Worm (Caenorhabditis elegans): ENCODE results near the gene lron-12.

DNA sequence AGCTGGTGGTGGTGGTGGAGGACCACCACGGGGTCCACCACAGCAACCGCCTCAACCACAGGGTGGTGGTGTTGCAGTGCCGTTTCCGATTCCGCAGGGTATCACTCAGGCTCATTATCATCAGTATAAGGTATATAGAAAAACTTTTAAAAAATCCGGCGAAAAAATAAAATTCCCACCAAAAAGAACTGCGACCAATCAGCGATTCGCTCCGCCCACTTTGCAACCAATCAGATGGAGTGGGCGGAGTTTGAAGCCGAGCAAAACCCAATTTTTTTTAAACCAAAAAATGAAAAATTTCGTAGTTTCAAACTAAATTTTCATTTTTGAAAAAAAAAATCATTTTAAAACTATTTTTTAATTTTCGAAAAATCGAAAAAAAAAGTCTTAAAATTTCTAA, 42.6 kb upstream of the lron-12 start:
- TF ChIP-seq ama-1 (optimal IDR thresholded peaks at IDR 0.05): no peak
- TF ChIP-seq scrt-1 (GFP tag; IDR thresholded peaks at IDR 0.05): no peak
- TF ChIP-seq ceh-36 (tag; optimal IDR thresholded peaks at IDR 0.05): no peak
- no peak for TF ChIP-seq tbx-37 (GFP tag; conservative IDR thresholded peaks at IDR 0.05)
- TF ChIP-seq ets-7 (tag; optimal IDR thresholded peaks at IDR 0.05): no peak
- no peak for TF ChIP-seq F13C5.2 (tag; optimal IDR thresholded peaks at IDR 0.05)

Data from whole organism, early embryonic.